Fruit fly (Drosophila melanogaster) whole organism, embryonic: ENCODE results near the gene CG11629.

ENCODE experiments used
- Antp ChIP-seq: fragments of 200-800 bp; sonication (Bioruptor generic); optimal IDR thresholded peaks from 3 replicates; lab custom pipeline; 2016; ENCODE audit warnings: missing biosample characterization, missing genetic modification characterization
- Atf-2 ChIP-seq: fragments of 200-800 bp; sonication (Bioruptor generic); optimal IDR thresholded peaks from 2 replicates; lab custom pipeline; 2016; ENCODE audit warnings: missing biosample characterization, missing genetic modification characterization
- BEAF-32 ChIP-seq: fragments of 200-800 bp; sonication (Bioruptor generic); optimal IDR thresholded peaks from 3 replicates; lab custom pipeline; 2017; ENCODE audit warnings: missing biosample characterization, missing genetic modification characterization, mild to moderate bottlenecking, moderate library complexity, missing genetic modification reagents
- Blimp-1 ChIP-seq: fragments of 200-800 bp; sonication (Bioruptor generic); optimal IDR thresholded peaks from 3 replicates; lab custom pipeline; 2018; ENCODE audit warnings: missing biosample characterization, missing genetic modification characterization, mild to moderate bottlenecking, moderate library complexity, missing genetic modification reagents
- BtbVII ChIP-seq: fragments of 200-800 bp; sonication (Bioruptor generic); optimal IDR thresholded peaks from 3 replicates; lab custom pipeline; 2017; ENCODE audit warnings: missing biosample characterization, mild to moderate bottlenecking, missing genetic modification characterization
- CG11085 ChIP-seq: fragments of 200-800 bp; sonication (Bioruptor generic); IDR thresholded peaks from 2 replicates; pipeline ENCODE4 v1.3.6; 2022; ENCODE audit warnings: missing biosample characterization, missing genetic modification characterization
- CG11093 ChIP-seq: fragments of 200-800 bp; sonication (Bioruptor generic); IDR thresholded peaks from 3 replicates; pipeline ENCODE4 v1.3.6; 2022; ENCODE audit warnings: missing biosample characterization, missing genetic modification characterization
- CG11723 ChIP-seq: fragments of 200-800 bp; sonication (Bioruptor generic); optimal IDR thresholded peaks from 2 replicates; lab custom pipeline; 2017; ENCODE audit warnings: missing biosample characterization, mild to moderate bottlenecking, missing genetic modification characterization
- CG12299 ChIP-seq: fragments of 200-800 bp; sonication (Bioruptor generic); optimal IDR thresholded peaks from 2 replicates; lab custom pipeline; 2018; ENCODE audit warnings: missing biosample characterization, mild to moderate bottlenecking, missing genetic modification characterization
- CG1233 ChIP-seq: fragments of 200-800 bp; sonication (Bioruptor generic); optimal IDR thresholded peaks from 4 replicates; lab custom pipeline; 2018; ENCODE audit warnings: missing biosample characterization, mild to moderate bottlenecking, missing genetic modification characterization
- CG13775 ChIP-seq: fragments of 200-800 bp; sonication (Bioruptor generic); optimal IDR thresholded peaks from 3 replicates; lab custom pipeline; 2017; ENCODE audit warnings: missing biosample characterization, mild to moderate bottlenecking, missing genetic modification characterization
- CG14441 ChIP-seq: fragments of 200-800 bp; sonication (Bioruptor generic); IDR thresholded peaks from 2 replicates; pipeline ENCODE4 v1.3.6; 2022; ENCODE audit warnings: missing biosample characterization, missing genetic modification characterization
- CG14860 ChIP-seq: fragments of 200-800 bp; sonication (Bioruptor generic); IDR thresholded peaks from 3 replicates; pipeline ENCODE4 v1.3.6; 2022; ENCODE audit warnings: missing biosample characterization, missing genetic modification characterization; ENCODE audit not compliant: partially characterized antibody
- CG14965 ChIP-seq: fragments of 200-800 bp; sonication (Bioruptor generic); optimal IDR thresholded peaks from 2 replicates; lab custom pipeline; 2016; ENCODE audit warnings: missing biosample characterization, missing genetic modification characterization, borderline replicate concordance
- CG1603 ChIP-seq: fragments of 200-800 bp; sonication (Bioruptor generic); optimal IDR thresholded peaks from 2 replicates; lab custom pipeline; 2019; ENCODE audit warnings: missing biosample characterization, mild to moderate bottlenecking, missing genetic modification characterization, moderate library complexity
- CG17186 ChIP-seq: fragments of 200-800 bp; sonication (Bioruptor generic); optimal IDR thresholded peaks from 3 replicates; lab custom pipeline; 2017; ENCODE audit warnings: missing biosample characterization, missing genetic modification reagents, missing genetic modification characterization
- CG17385 ChIP-seq: fragments of 200-800 bp; sonication (Bioruptor generic); optimal IDR thresholded peaks from 3 replicates; lab custom pipeline; 2018; ENCODE audit warnings: missing biosample characterization, mild to moderate bottlenecking, missing genetic modification characterization
- CG1832 ChIP-seq: fragments of 200-800 bp; sonication (Bioruptor generic); optimal IDR thresholded peaks from 2 replicates; lab custom pipeline; 2017; ENCODE audit warnings: missing biosample characterization, mild to moderate bottlenecking, missing genetic modification characterization, inconsistent platforms
- CG18476 ChIP-seq: fragments of 200-800 bp; sonication (Bioruptor generic); optimal IDR thresholded peaks from 2 replicates; lab custom pipeline; 2016; ENCODE audit warnings: missing biosample characterization, mild to moderate bottlenecking, missing genetic modification characterization
- CG18764 ChIP-seq: fragments of 200-800 bp; sonication (Bioruptor generic); optimal IDR thresholded peaks from 3 replicates; lab custom pipeline; 2016; ENCODE audit warnings: missing biosample characterization, missing genetic modification characterization
- CG2202 ChIP-seq: fragments of 200-800 bp; sonication (Bioruptor generic); optimal IDR thresholded peaks from 2 replicates; lab custom pipeline; 2018; ENCODE audit warnings: missing biosample characterization, mild to moderate bottlenecking, missing genetic modification characterization
- CG3281 ChIP-seq: fragments of 200-800 bp; sonication (Bioruptor generic); optimal IDR thresholded peaks from 3 replicates; lab custom pipeline; 2017; ENCODE audit warnings: missing biosample characterization, mild to moderate bottlenecking, missing genetic modification characterization
- CG6683 ChIP-seq: fragments of 200-800 bp; sonication (Bioruptor generic); optimal IDR thresholded peaks from 2 replicates; lab custom pipeline; 2017; ENCODE audit warnings: missing biosample characterization, mild to moderate bottlenecking, missing genetic modification characterization, missing genetic modification reagents
- CG9437 ChIP-seq: fragments of 200-800 bp; sonication (Bioruptor generic); optimal IDR thresholded peaks from 2 replicates; lab custom pipeline; 2018; ENCODE audit warnings: missing biosample characterization, mild to moderate bottlenecking, missing genetic modification characterization
- CG9609 ChIP-seq: fragments of 200-800 bp; sonication (Bioruptor generic); optimal IDR thresholded peaks from 3 replicates; lab custom pipeline; 2016; ENCODE audit warnings: missing biosample characterization, missing genetic modification characterization
- CrebB ChIP-seq: fragments of 200-800 bp; sonication (Bioruptor generic); optimal IDR thresholded peaks from 3 replicates; lab custom pipeline; 2018; ENCODE audit warnings: missing biosample characterization, mild to moderate bottlenecking, missing genetic modification characterization
- Dbx ChIP-seq: fragments of 200-800 bp; sonication (Bioruptor generic); IDR thresholded peaks from 3 replicates; pipeline ENCODE4 v1.3.6; 2022; ENCODE audit warnings: missing biosample characterization, missing genetic modification characterization
- Dll ChIP-seq: fragments of 200-800 bp; sonication (Bioruptor generic); IDR thresholded peaks from 4 replicates; pipeline ENCODE4 v1.3.6; 2022; ENCODE audit warnings: missing biosample characterization, missing genetic modification characterization; ENCODE audit not compliant: partially characterized antibody
- E2f2 ChIP-seq: fragments of 200-800 bp; sonication (Bioruptor generic); IDR thresholded peaks from 2 replicates; pipeline ENCODE4 v1.3.6; 2022; ENCODE audit warnings: missing biosample characterization, missing genetic modification characterization
- Ets65A ChIP-seq: fragments of 200-800 bp; sonication (Bioruptor generic); peaks from one replicate; lab custom pipeline; 2016; ENCODE audit warnings: missing biosample characterization, missing genetic modification characterization
- H2.0 ChIP-seq: fragments of 200-800 bp; sonication (Bioruptor generic); IDR thresholded peaks from 2 replicates; pipeline ENCODE4 v1.3.6; 2022; ENCODE audit warnings: missing biosample characterization, missing genetic modification characterization
- Hr3 ChIP-seq: fragments of 200-800 bp; sonication (Bioruptor generic); optimal IDR thresholded peaks from 3 replicates; lab custom pipeline; 2016; ENCODE audit warnings: missing biosample characterization, missing genetic modification characterization
- MBD-R2 ChIP-seq: fragments of 200-800 bp; sonication (Bioruptor generic); IDR thresholded peaks from 2 replicates; pipeline ENCODE4 v1.3.6; 2022; ENCODE audit warnings: missing biosample characterization, missing genetic modification characterization
- Mad ChIP-seq: fragments of 200-800 bp; sonication (Bioruptor generic); optimal IDR thresholded peaks from 2 replicates; lab custom pipeline; 2016; ENCODE audit warnings: missing biosample characterization, missing genetic modification characterization
- Vsx1 ChIP-seq: fragments of 200-800 bp; sonication (Bioruptor generic); optimal IDR thresholded peaks from 2 replicates; lab custom pipeline; 2017; ENCODE audit warnings: missing biosample characterization, mild to moderate bottlenecking, missing genetic modification characterization, missing genetic modification reagents
- al ChIP-seq: fragments of 200-800 bp; sonication (Bioruptor generic); IDR thresholded peaks from 2 replicates; pipeline ENCODE4 v1.3.6; 2022; ENCODE audit warnings: missing biosample characterization, missing genetic modification characterization
- br ChIP-seq: fragments of >200 bp; optimal IDR thresholded peaks from 2 replicates; lab custom pipeline; 2017
- cwo ChIP-seq: fragments of 200-800 bp; sonication (Bioruptor generic); optimal IDR thresholded peaks from 3 replicates; lab custom pipeline; 2017; ENCODE audit warnings: missing biosample characterization, missing genetic modification characterization, mild to moderate bottlenecking, moderate library complexity, missing genetic modification reagents
- eyg ChIP-seq: fragments of 200-800 bp; sonication (Bioruptor generic); optimal IDR thresholded peaks from 3 replicates; lab custom pipeline; 2016; ENCODE audit warnings: missing biosample characterization, missing genetic modification characterization
- gcm ChIP-seq: fragments of 200-800 bp; sonication (Bioruptor generic); optimal IDR thresholded peaks from 2 replicates; lab custom pipeline; 2019; ENCODE audit warnings: missing biosample characterization, mild to moderate bottlenecking, missing genetic modification characterization, moderate library complexity
- h ChIP-seq: fragments of >200 bp; optimal IDR thresholded peaks from 2 replicates; lab custom pipeline; 2017
- ham ChIP-seq: fragments of 200-800 bp; sonication (Bioruptor generic); IDR thresholded peaks from 2 replicates; pipeline ENCODE4 v1.3.6; 2022; ENCODE audit warnings: missing biosample characterization, missing genetic modification characterization
- repo ChIP-seq: fragments of 200-800 bp; sonication (Bioruptor generic); optimal IDR thresholded peaks from 2 replicates; lab custom pipeline; 2016; ENCODE audit warnings: missing biosample characterization, missing genetic modification characterization
- salm ChIP-seq: fragments of 200-800 bp; sonication (Bioruptor generic); optimal IDR thresholded peaks from 2 replicates; lab custom pipeline; 2018; ENCODE audit warnings: missing biosample characterization, mild to moderate bottlenecking, missing genetic modification characterization
- shn ChIP-seq: fragments of 200-800 bp; sonication (Bioruptor generic); optimal IDR thresholded peaks from 3 replicates; lab custom pipeline; 2016; ENCODE audit warnings: missing biosample characterization, missing genetic modification characterization
- sima ChIP-seq: fragments of 200-800 bp; sonication (Bioruptor generic); optimal IDR thresholded peaks from 2 replicates; lab custom pipeline; 2016; ENCODE audit warnings: missing biosample characterization, missing genetic modification characterization
- sisA ChIP-seq: fragments of 200-800 bp; sonication (Bioruptor generic); IDR thresholded peaks from 2 replicates; pipeline ENCODE4 v1.3.6; 2022; ENCODE audit warnings: missing biosample characterization, missing genetic modification characterization
- so ChIP-seq: fragments of 200-800 bp; sonication (Bioruptor generic); IDR thresholded peaks from 3 replicates; pipeline ENCODE4 v1.3.6; 2022; ENCODE audit warnings: missing biosample characterization, missing genetic modification characterization
- wor ChIP-seq: fragments of 200-800 bp; sonication (Bioruptor generic); IDR thresholded peaks from 2 replicates; pipeline ENCODE4 v1.3.6; 2022; ENCODE audit warnings: missing biosample characterization, missing genetic modification characterization

CG11629 gene

dm6 chr2L:21867040-21867981 lies 30.8 kb downstream of the CG11629 start (continued):
- TF ChIP-seq cwo (GFP tag; lab: Kevin White, UChicago) (peak; percentile 76), Ets65A (GFP tag; lab: Kevin White, UChicago) (peak; percentile 99), eyg (GFP tag; lab: Kevin White, UChicago) (peak; percentile 77), CG9437 (GFP tag; lab: Kevin White, UChicago) (peak; percentile 78), salm (tag; lab: Kevin White, UChicago) (peak; percentile 49), shn (GFP tag; lab: Kevin White, UChicago) (peak; percentile 88), ham (GFP tag; lab: Robert Waterston, UW) (0 out of 2 replicates have a peak, but pooled peaks have one; percentile 57), CG11093 (GFP tag; lab: Robert Waterston, UW) (peak; percentile 91), H2.0 (GFP tag; lab: Robert Waterston, UW) (peak; percentile 89), repo (GFP tag; lab: Kevin White, UChicago) (peak; percentile 91), CG18764 (GFP tag; lab: Kevin White, UChicago) (peak; percentile 90), CG11085 (GFP tag; lab: Robert Waterston, UW) (peak; percentile 74), CG14965 (peak; percentile 69), CG3281 (GFP tag; lab: Kevin White, UChicago) (peak; percentile 81), al (GFP tag; lab: Robert Waterston, UW) (peak; percentile 83), Dbx (GFP tag; lab: Robert Waterston, UW) (peak; percentile 84), CG6683 (GFP tag; lab: Kevin White, UChicago) (peak; percentile 58), BEAF-32 (no peak), br (no peak), Mad (GFP tag; lab: Kevin White, UChicago) (peak; percentile 93), h (no peak), CG1832 (no peak), CG12299 (peak; percentile 67), MBD-R2 (GFP tag; lab: Robert Waterston, UW) (peak; percentile 73), sima (GFP tag; lab: Kevin White, UChicago) (peak; percentile 78), Antp (GFP tag; lab: Kevin White, UChicago) (peak; percentile 95), CG18476 (peak; percentile 81), CG13775 (GFP tag; lab: Kevin White, UChicago) (peak; percentile 81), CG17385 (peak; percentile 85), BtbVII (peak; percentile 75), Dll (no peak), CG1233 (peak; percentile 85), Atf-2 (GFP tag; lab: Kevin White, UChicago) (peak; percentile 91), sisA (GFP tag; lab: Robert Waterston, UW) (peak; percentile 95), CG11723 (GFP tag; lab: Kevin White, UChicago) (peak; percentile 81), wor (GFP tag; lab: Robert Waterston, UW) (peak; percentile 90), CrebB (tag; lab: Kevin White, UChicago) (peak; percentile 86), so (GFP tag; lab: Robert Waterston, UW) (peak; percentile 87; the same call in 2 of the 3 replicates), Hr3 (peak; percentile 90), CG17186 (GFP tag; lab: Kevin White, UChicago) (peak; percentile 72), CG14441 (GFP tag; lab: Robert Waterston, UW) (peak; percentile 90), CG1603 (tag; lab: Kevin White, UChicago) (peak; percentile 97), CG2202 (tag; lab: Kevin White, UChicago) (peak; percentile 80), Vsx1 (peak; percentile 79), gcm (GFP tag; lab: Kevin White, UChicago) (peak; percentile 84), E2f2 (GFP tag; lab: Robert Waterston, UW) (peak; percentile 57), Blimp-1 (GFP tag; lab: Kevin White, UChicago) (peak; percentile 90), CG14860 (no peak), CG9609 (GFP tag; lab: Kevin White, UChicago) (peak; percentile 94)
